Worm (Caenorhabditis elegans): ENCODE results near the gene C01G6.9.
A peak's percentile ranks its signal among the peaks of the same experiment; 100 is the strongest.

Gene C01G6.9

ce11 chrII:9295678-9296077, at the start of gene C01G6.9:
Gene C01G6.9, minus strand, starts transcription at chrII:9295818.
- TF ChIP-seq nhr-12 (tag; optimal IDR thresholded peaks at IDR 0.05) (no peak), lsy-12 (tag; optimal IDR thresholded peaks at IDR 0.05) (no peak), ztf-4 (tag; optimal IDR thresholded peaks at IDR 0.05) (no peak), tbx-2 (tag; optimal IDR thresholded peaks at IDR 0.05) (no peak), nhr-76 (tag; optimal IDR thresholded peaks at IDR 0.05) (no peak), ZK546.5 (tag; optimal IDR thresholded peaks at IDR 0.05) (no peak), ceh-28 (tag; optimal IDR thresholded peaks at IDR 0.05) (no peak), lin-39 (tag; optimal IDR thresholded peaks at IDR 0.05) (no peak), nhr-28 (tag; optimal IDR thresholded peaks at IDR 0.05) (no peak), nfya-1 (tag; optimal IDR thresholded peaks at IDR 0.05; ENCODE audit: insufficient read depth) (no peak), nhr-77 (tag; optimal IDR thresholded peaks at IDR 0.05) (no peak), sea-2 (GFP tag; optimal IDR thresholded peaks at IDR 0.05) (no peak), daf-12 (tag; optimal IDR thresholded peaks at IDR 0.05) (no peak), ama-1 (optimal IDR thresholded peaks at IDR 0.05) (no peak), mdl-1 (tag; optimal IDR thresholded peaks at IDR 0.05) (no peak), elt-1 (tag; optimal IDR thresholded peaks at IDR 0.05) (no peak)

ce11 chrII:9345116-9345515, 49.5 kb upstream of the C01G6.9 start:
- TF ChIP-seq fos-1 (tag; optimal IDR thresholded peaks at IDR 0.05) (no peak), hmg-11 (tag; optimal IDR thresholded peaks at IDR 0.05) (no peak), jun-1 (tag; optimal IDR thresholded peaks at IDR 0.05) (no peak), skn-1 (tag; optimal IDR thresholded peaks at IDR 0.05) (no peak), nhr-237 (tag; optimal IDR thresholded peaks at IDR 0.05) (no peak), pha-4 (tag; optimal IDR thresholded peaks at IDR 0.05) (no peak), lsy-12 (tag; optimal IDR thresholded peaks at IDR 0.05) (no peak), nhr-76 (tag; optimal IDR thresholded peaks at IDR 0.05) (no peak), fkh-10 (GFP tag; optimal IDR thresholded peaks at IDR 0.05) (no peak), lin-39 (tag; optimal IDR thresholded peaks at IDR 0.05) (no peak)

- TF ChIP-seq ceh-9 (tag; optimal IDR thresholded peaks at IDR 0.05) (no peak), ZK546.5 (tag; optimal IDR thresholded peaks at IDR 0.05) (no peak), tbx-2 (tag; optimal IDR thresholded peaks at IDR 0.05) (peak; percentile 39), nhr-43 (tag; optimal IDR thresholded peaks at IDR 0.05; ENCODE audit: poor library complexity, severe bottlenecking) (peak; percentile 92), ztf-4 (tag; optimal IDR thresholded peaks at IDR 0.05) (no peak), nhr-23 (tag; optimal IDR thresholded peaks at IDR 0.05) (peak; percentile 65), nhr-76 (tag; optimal IDR thresholded peaks at IDR 0.05) (no peak), unc-62 (GFP tag; optimal IDR thresholded peaks at IDR 0.05) (peak; percentile 58), elt-3 (tag; optimal IDR thresholded peaks at IDR 0.05) (peak in 2 of 3 experiments; percentile 59 to 86), nhr-25 (tag; optimal IDR thresholded peaks at IDR 0.05) (peak; percentile 51)
Observed at ce11 chrII:9343955-9344354, 48.3 kb upstream of the C01G6.9 start.

- TF ChIP-seq nhr-67 (tag; optimal IDR thresholded peaks at IDR 0.05), result no peak
- TF ChIP-seq ama-1 (optimal IDR thresholded peaks at IDR 0.05), result peak; percentile 85
- no peak for TF ChIP-seq ceh-82 (tag; optimal IDR thresholded peaks at IDR 0.05)
- peak; percentile 9 for TF ChIP-seq nhr-25 (tag; optimal IDR thresholded peaks at IDR 0.05)
Observed at ce11 chrII:9338859-9339258, 43.2 kb upstream of the C01G6.9 start, which contains the start of gene ttll-12. Gene ttll-12, plus strand, starts transcription at chrII:9338997.

- TF ChIP-seq nhr-77 (tag; optimal IDR thresholded peaks at IDR 0.05), result no peak
- TF ChIP-seq fkh-2 (tag; optimal IDR thresholded peaks at IDR 0.05), result no peak
- TF ChIP-seq pha-4 (tag; optimal IDR thresholded peaks at IDR 0.05), result peak; percentile 12
- peak; percentile 31 for TF ChIP-seq ama-1 (optimal IDR thresholded peaks at IDR 0.05)
Observed at ce11 chrII:9336651-9337050, 41.0 kb upstream of the C01G6.9 start.

ce11 chrII:9333714-9334113, 38.1 kb upstream of the C01G6.9 start, which contains the start of gene scp-1:
Gene scp-1, plus strand, starts transcription at chrII:9334014.
- TF ChIP-seq ceh-28 (tag; optimal IDR thresholded peaks at IDR 0.05), result peak; percentile 46
- no peak for TF ChIP-seq jun-1 (tag; optimal IDR thresholded peaks at IDR 0.05)
- TF ChIP-seq egl-5 (tag; optimal IDR thresholded peaks at IDR 0.05), result no peak
- no peak for TF ChIP-seq fkh-2 (tag; optimal IDR thresholded peaks at IDR 0.05)
- no peak for TF ChIP-seq pqm-1 (tag; optimal IDR thresholded peaks at IDR 0.05)
- no peak for TF ChIP-seq ceh-16 (tag; optimal IDR thresholded peaks at IDR 0.05)
- TF ChIP-seq nhr-77 (tag; optimal IDR thresholded peaks at IDR 0.05), result no peak
- TF ChIP-seq fos-1 (tag; optimal IDR thresholded peaks at IDR 0.05), result no peak

Measured in whole organism, L3 larva.